Fruit fly (Drosophila melanogaster) whole organism, wandering third instar larva: Measurements from ENCODE around the gene RpL30.

Experiments used
- Abd-B ChIP-seq: fragments of >200 bp; optimal IDR thresholded peaks from 2 replicates; lab custom pipeline; 2017; ENCODE audit warnings: missing biosample characterization, missing genetic modification characterization
- CrebA ChIP-seq: fragments of 200-800 bp; sonication (Bioruptor generic); optimal IDR thresholded peaks from 2 replicates; lab custom pipeline; 2016; ENCODE audit warnings: missing biosample characterization, mild to moderate bottlenecking, missing genetic modification characterization, borderline replicate concordance
- Dfd ChIP-seq: fragments of >200 bp; optimal IDR thresholded peaks from 2 replicates; lab custom pipeline; 2017; ENCODE audit warnings: missing biosample characterization, missing genetic modification characterization
- Dif ChIP-seq: fragments of 200-275, 200-300 bp; sonication (Bioruptor generic); optimal IDR thresholded peaks from 2 replicates; lab custom pipeline; 2018; ENCODE audit warnings: missing biosample characterization, missing genetic modification characterization; ENCODE audit not compliant: partially characterized antibody
- HLH106 ChIP-seq: fragments of 200-800 bp; optimal IDR thresholded peaks from 3 replicates; lab custom pipeline; 2019; ENCODE audit warnings: missing biosample characterization, mild to moderate bottlenecking, missing genetic modification characterization, moderate library complexity
- Hr78 ChIP-seq: fragments of >200 bp; optimal IDR thresholded peaks from 2 replicates; lab custom pipeline; 2017; ENCODE audit warnings: missing biosample characterization, missing genetic modification characterization
- Hr83 ChIP-seq: fragments of 200-300 bp; sonication (Bioruptor generic); optimal IDR thresholded peaks from 2 replicates; lab custom pipeline; 2016; ENCODE audit warnings: missing biosample characterization, mild to moderate bottlenecking, missing genetic modification characterization, moderate library complexity; ENCODE audit not compliant: poor library complexity, severe bottlenecking
- Mio ChIP-seq: sonication (Bioruptor generic); optimal IDR thresholded peaks from 2 replicates; lab custom pipeline; 2016; ENCODE audit warnings: missing biosample characterization, missing genetic modification characterization
- Myc ChIP-seq: fragments of >200 bp; optimal IDR thresholded peaks from 2 replicates; lab custom pipeline; 2017
- N ChIP-seq: fragments of >200 bp; optimal IDR thresholded peaks from 2 replicates; lab custom pipeline; 2018; ENCODE audit warnings: missing biosample characterization, missing external identifiers, missing genetic modification characterization
- Rel ChIP-seq, 2 experiments: fragments of 200-800 bp; sonication (Bioruptor generic) in 1 of 2; optimal IDR thresholded peaks; 2 replicates in 1 of 2; 3 replicates in 1 of 2; lab custom pipeline; 2016 to 2019; ENCODE audit warnings: mild to moderate bottlenecking in 2 of 2, missing biosample characterization in 2 of 2, missing genetic modification characterization in 2 of 2, moderate library complexity in 1 of 2
- Sp1 ChIP-seq: fragments of 200-800 bp; sonication (Bioruptor generic); optimal IDR thresholded peaks from 3 replicates; lab custom pipeline; 2019; ENCODE audit warnings: missing biosample characterization, mild to moderate bottlenecking, missing genetic modification characterization, moderate library complexity
- Vsx2 ChIP-seq: fragments of 200-300, 225-300 bp; sonication (Bioruptor generic); optimal IDR thresholded peaks from 2 replicates; lab custom pipeline; 2018; ENCODE audit warnings: missing biosample characterization, missing genetic modification characterization; ENCODE audit not compliant: partially characterized antibody
- brk ChIP-seq: fragments of 200-800 bp; sonication (Bioruptor generic); optimal IDR thresholded peaks from 2 replicates; lab custom pipeline; 2016; ENCODE audit warnings: missing biosample characterization, mild to moderate bottlenecking, missing genetic modification characterization
- dl ChIP-seq, 2 experiments: fragments of 175-275, 200-275 bp in 1 of 2; fragments of 200-275 bp in 1 of 2; sonication (Bioruptor generic); optimal IDR thresholded peaks; lab custom pipeline; 2018; ENCODE audit warnings: mild to moderate bottlenecking in 2 of 2, missing biosample characterization in 2 of 2, missing genetic modification characterization in 2 of 2, moderate library complexity in 2 of 2; ENCODE audit not compliant: partially characterized antibody in 2 of 2, insufficient read depth in 1 of 2
- dmrt93B ChIP-seq: fragments of 200-800 bp; sonication (Bioruptor generic); optimal IDR thresholded peaks from 2 replicates; lab custom pipeline; 2018; ENCODE audit warnings: missing biosample characterization, mild to moderate bottlenecking, missing genetic modification characterization
- foxo ChIP-seq, 2 experiments: fragments of 200-800 bp; sonication (Bioruptor generic); optimal IDR thresholded peaks; 2 replicates in 1 of 2; 3 replicates in 1 of 2; lab custom pipeline; 2016 to 2017; ENCODE audit warnings: missing biosample characterization in 2 of 2, missing genetic modification characterization in 2 of 2
- fru ChIP-seq: fragments of 200-800 bp; sonication (Bioruptor generic); optimal IDR thresholded peaks from 3 replicates; lab custom pipeline; 2016; ENCODE audit warnings: missing biosample characterization, mild to moderate bottlenecking, missing genetic modification characterization
- h ChIP-seq: fragments of 200-800 bp; sonication (Bioruptor generic); optimal IDR thresholded peaks from 3 replicates; lab custom pipeline; 2016; ENCODE audit warnings: missing biosample characterization, mild to moderate bottlenecking, missing genetic modification characterization
- jim ChIP-seq: fragments of 175-275, 200-325 bp; sonication (Bioruptor generic); optimal IDR thresholded peaks from 2 replicates; lab custom pipeline; 2016; ENCODE audit warnings: missing biosample characterization, mild to moderate bottlenecking, missing genetic modification characterization
- lola ChIP-seq: fragments of >200 bp; optimal IDR thresholded peaks from 2 replicates; lab custom pipeline; 2017; ENCODE audit warnings: missing biosample characterization, missing genetic modification characterization
- pan ChIP-seq: fragments of >200 bp; optimal IDR thresholded peaks from 2 replicates; lab custom pipeline; 2017
- psq ChIP-seq: fragments of 200-800 bp; sonication (Bioruptor generic); optimal IDR thresholded peaks from 3 replicates; lab custom pipeline; 2017; ENCODE audit warnings: missing biosample characterization, mild to moderate bottlenecking, missing genetic modification characterization, moderate library complexity
- rgr ChIP-seq: fragments of 200-800 bp; sonication (Bioruptor generic); optimal IDR thresholded peaks from 3 replicates; lab custom pipeline; 2016; ENCODE audit warnings: missing biosample characterization, mild to moderate bottlenecking, missing genetic modification characterization
- sv ChIP-seq: fragments of 200-800 bp; sonication (Bioruptor generic); optimal IDR thresholded peaks from 3 replicates; lab custom pipeline; 2016; ENCODE audit warnings: missing biosample characterization, missing genetic modification characterization
- tai ChIP-seq: sonication (Bioruptor generic); optimal IDR thresholded peaks from 2 replicates; lab custom pipeline; 2016; ENCODE audit warnings: missing biosample characterization, missing genetic modification characterization
- usp ChIP-seq: fragments of >200 bp; optimal IDR thresholded peaks from 2 replicates; lab custom pipeline; 2017; ENCODE audit warnings: missing biosample characterization, missing genetic modification characterization
- woc ChIP-seq: sonication (Bioruptor generic); optimal IDR thresholded peaks from 2 replicates; lab custom pipeline; 2016; ENCODE audit warnings: missing biosample characterization, mild to moderate bottlenecking, missing genetic modification characterization

Gene RpL30

DNA sequence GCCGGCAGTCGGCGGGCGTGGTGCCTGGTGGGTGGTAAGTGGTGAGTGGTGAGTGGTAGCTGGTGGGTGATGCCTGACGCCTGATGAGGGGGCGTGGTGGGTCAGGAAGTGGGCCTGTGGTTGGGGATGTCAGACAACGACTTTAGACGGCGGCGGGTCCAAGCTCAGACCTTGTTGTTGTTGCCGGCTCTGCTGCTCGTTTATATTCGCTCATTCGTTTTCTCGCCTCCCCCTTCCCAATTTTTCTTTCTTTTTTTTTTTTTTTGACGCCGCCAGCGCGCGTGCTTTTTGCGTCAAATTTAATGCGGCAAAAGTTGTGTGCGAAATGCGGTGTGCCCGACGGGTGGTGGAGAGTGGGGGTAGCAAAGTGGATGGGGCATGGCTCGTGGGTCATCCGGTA, 10.5 kb upstream of the RpL30 start:
- TF ChIP-seq h (GFP tag; lab: Kevin White, UChicago) (no peak), CrebA (GFP tag; lab: Kevin White, UChicago) (no peak), Vsx2 (GFP tag; lab: Kevin White, UChicago) (no peak), tai (GFP tag; lab: Kevin White, UChicago) (no peak), usp (GFP tag; lab: Kevin White, UChicago) (no peak), rgr (GFP tag; lab: Kevin White, UChicago) (no peak), jim (no peak), Sp1 (no peak), Rel (GFP tag; optimal IDR thresholded peaks at IDR 0.05; lab: Kevin White, UChicago) (no peak), Rel (tag; optimal IDR thresholded peaks at IDR 0.05; lab: Kevin White, UChicago) (no peak), N (GFP tag; lab: Kevin White, UChicago) (no peak), Hr83 (GFP tag; lab: Kevin White, UChicago) (no peak), woc (no peak), dl (GFP tag; optimal IDR thresholded peaks at IDR 0.05; lab: Kevin White, UChicago; ENCODE audit: insufficient read depth in 1 of 2, partially characterized antibody in 2 of 2) (no peak), fru (GFP tag; lab: Kevin White, UChicago) (no peak), psq (GFP tag; lab: Kevin White, UChicago) (no peak), Dfd (GFP tag; lab: Kevin White, UChicago) (no peak)

DNA sequence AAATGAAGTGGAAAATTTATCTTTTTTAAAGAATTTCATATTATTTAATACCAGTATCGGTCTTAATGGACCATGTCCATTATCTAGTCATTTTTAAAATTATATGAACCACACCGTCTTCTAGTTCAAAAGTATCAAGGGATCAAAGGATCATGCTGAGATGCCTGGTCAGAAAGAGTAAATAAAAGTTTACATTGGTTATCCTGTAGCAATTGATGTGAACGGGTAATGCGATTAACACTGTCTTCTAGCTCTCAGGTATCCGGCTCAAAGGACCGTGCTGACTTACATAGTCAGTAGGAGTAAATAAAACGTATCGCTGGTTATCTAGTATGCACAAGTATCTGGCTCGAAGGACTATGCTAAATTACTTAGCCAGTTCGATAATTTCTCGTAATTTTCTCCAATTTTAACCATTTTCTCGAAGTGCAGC, 10.1 kb upstream of the RpL30 start:
- TF ChIP-seq Sp1, result no peak
- TF ChIP-seq Abd-B (GFP tag; lab: Kevin White, UChicago), result no peak
- no peak for TF ChIP-seq dl (GFP tag; optimal IDR thresholded peaks at IDR 0.05; lab: Kevin White, UChicago; ENCODE audit: insufficient read depth in 1 of 2, partially characterized antibody in 2 of 2)
- TF ChIP-seq Hr83 (GFP tag; lab: Kevin White, UChicago), result no peak
- no peak for TF ChIP-seq sv (GFP tag; lab: Kevin White, UChicago)
- peak in 1 of 2 experiments; percentile 6 for TF ChIP-seq foxo (GFP tag; optimal IDR thresholded peaks at IDR 0.05; lab: Kevin White, UChicago)

dm6 chr2L:19018266-19018665, 9.2 kb upstream of the RpL30 start:
- TF ChIP-seq woc (no peak), Rel (GFP tag; optimal IDR thresholded peaks at IDR 0.05; lab: Kevin White, UChicago) (no peak), Rel (tag; optimal IDR thresholded peaks at IDR 0.05; lab: Kevin White, UChicago) (no peak), foxo (GFP tag; optimal IDR thresholded peaks at IDR 0.05; lab: Kevin White, UChicago) (no peak), dmrt93B (GFP tag; lab: Kevin White, UChicago) (no peak), Hr83 (GFP tag; lab: Kevin White, UChicago) (no peak), pan (lab: Kevin White, UChicago) (no peak), Vsx2 (GFP tag; lab: Kevin White, UChicago) (no peak), brk (GFP tag; lab: Kevin White, UChicago) (no peak), HLH106 (tag; lab: Kevin White, UChicago) (no peak)

DNA sequence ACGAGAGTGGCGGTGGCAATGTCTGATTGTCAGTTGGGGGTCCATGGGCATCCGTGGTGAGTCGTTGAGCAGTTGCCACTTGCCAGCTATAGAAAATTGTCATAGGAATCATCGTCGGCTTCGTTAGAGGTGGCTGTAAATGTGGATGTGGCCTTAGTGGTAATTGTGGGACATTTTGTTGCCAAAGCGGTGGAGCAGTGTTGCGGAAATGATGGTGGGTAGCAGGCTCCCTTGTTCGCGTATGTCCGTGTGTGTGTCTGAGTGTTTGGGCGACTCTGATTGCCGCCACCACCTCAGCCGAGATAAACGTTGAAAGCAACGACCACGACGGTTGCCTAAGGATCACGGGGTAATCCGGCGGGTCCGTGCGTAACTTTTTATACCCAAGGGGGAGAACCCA, 8.0 kb upstream of the RpL30 start:
- TF ChIP-seq Hr78 (no peak), Vsx2 (GFP tag; lab: Kevin White, UChicago) (no peak), Dfd (GFP tag; lab: Kevin White, UChicago) (no peak), Myc (lab: Kevin White, UChicago) (no peak), Mio (no peak), Rel (GFP tag; optimal IDR thresholded peaks at IDR 0.05; lab: Kevin White, UChicago) (no peak), Rel (tag; optimal IDR thresholded peaks at IDR 0.05; lab: Kevin White, UChicago) (no peak)

DNA sequence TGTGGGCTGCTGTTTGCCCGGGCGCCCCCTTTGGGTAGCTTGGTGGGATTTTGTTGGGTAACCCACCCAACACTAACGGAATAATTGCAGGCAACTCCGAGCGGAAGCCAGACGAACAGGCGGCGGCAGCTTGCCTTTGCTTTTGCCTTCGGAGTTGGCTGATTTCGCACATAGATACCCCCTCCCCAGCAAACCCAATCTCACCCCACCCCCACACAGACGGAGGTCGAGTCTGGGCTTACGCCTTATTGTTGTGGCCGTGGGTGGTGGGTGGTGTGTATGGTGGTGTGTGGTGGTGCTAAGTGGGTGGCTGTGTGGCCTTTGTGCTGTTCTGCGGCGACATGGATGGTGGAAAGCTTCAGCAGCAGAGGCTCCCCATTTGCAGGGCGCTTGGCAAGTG, 6.5 kb upstream of the RpL30 start:
- no peak for TF ChIP-seq lola
- no peak for TF ChIP-seq Dif (GFP tag; lab: Kevin White, UChicago)
- TF ChIP-seq N (GFP tag; lab: Kevin White, UChicago), result no peak
- no peak for TF ChIP-seq fru (GFP tag; lab: Kevin White, UChicago)
- TF ChIP-seq dmrt93B (GFP tag; lab: Kevin White, UChicago), result no peak
